Worm (Caenorhabditis elegans) whole organism, L4/young adult: ENCODE results near the gene C08F1.8.
"Not testable (repeated sequence)": the region's sequence is repeated elsewhere in the genome, so short reads cannot be mapped to it uniquely, and the experiment has no call there.

Experiments used
- W03F9.2 ChIP-seq: fragments of 150-350 bp; optimal IDR thresholded peaks from 2 replicates; lab custom pipeline; 2014; ENCODE audit warnings: missing biosample characterization, missing genetic modification characterization
- dao-5 ChIP-seq: sonication (generic microtip); optimal IDR thresholded peaks from 2 replicates; lab custom pipeline; 2016; ENCODE audit warnings: missing genotype, missing genetic modification characterization, moderate library complexity, missing compliant biosample characterization
- him-1 ChIP-seq: sonication (generic microtip); optimal IDR thresholded peaks from 2 replicates; lab custom pipeline; 2016; ENCODE audit warnings: missing genotype, missing genetic modification reagents, missing genetic modification characterization, missing compliant biosample characterization

C08F1.8 gene

DNA sequence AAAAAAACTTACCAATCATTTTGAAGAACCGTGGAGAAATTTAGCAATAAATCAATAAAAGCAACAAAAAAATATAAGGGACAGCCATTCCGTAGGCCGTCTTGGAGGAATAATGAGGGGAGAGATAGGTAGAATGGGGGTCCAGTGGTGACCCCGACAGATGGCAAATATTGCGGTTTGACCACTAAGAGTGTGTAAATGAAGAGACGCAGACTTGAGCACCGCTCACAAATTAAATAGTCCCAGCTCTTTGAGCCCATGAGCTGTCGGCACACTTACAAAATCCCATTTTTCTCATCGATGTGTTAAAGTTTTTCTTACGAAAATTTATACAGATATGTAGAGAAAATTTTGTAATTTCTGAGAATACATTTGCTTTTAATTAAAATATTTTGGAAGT lies 12.7 kb upstream of the C08F1.8 start, which contains the start of gene fbxa-3:
fbxa-3 (minus strand) TSS at position 101 of the 400 bp plus-strand sequence.
- TF ChIP-seq W03F9.2 (tag; lab: Kevin White, UChicago) (no peak), him-1 (tag; lab: Kevin White, UChicago) (no peak), dao-5 (tag; lab: Kevin White, UChicago) (no peak)

DNA sequence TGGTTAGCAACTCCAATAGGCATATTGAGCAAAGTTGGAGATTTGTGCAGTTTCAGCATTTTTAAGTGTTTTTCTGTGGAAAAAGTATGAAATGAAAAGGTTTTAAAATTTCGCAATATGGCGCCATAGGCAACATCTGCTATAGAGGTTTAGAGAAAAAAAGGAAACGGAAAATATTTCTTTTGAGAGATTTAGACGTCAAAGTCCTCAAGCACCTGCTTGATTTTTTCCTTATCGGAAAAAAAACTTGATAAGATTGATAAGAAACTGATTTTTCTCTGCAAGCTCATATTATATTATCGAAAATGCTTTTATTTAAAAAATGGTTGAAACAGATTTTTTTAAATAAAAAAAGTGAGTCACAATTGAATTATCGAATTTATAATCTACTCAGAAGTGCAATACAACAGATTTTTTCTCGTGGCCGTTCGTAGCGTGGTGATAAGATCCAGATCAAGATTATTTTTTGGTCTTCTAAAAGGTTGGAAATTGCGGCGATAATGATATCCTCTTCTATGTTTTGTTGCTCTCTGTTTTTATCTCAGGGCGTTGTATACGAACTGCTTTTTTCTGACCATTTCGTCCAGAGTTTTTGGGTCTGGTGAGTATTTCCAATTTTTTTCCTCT lies 11.9 kb upstream of the C08F1.8 start, which contains the start of gene fbxc-19:
fbxc-19 (plus strand) TSS at position 536 of the 627 bp plus-strand sequence.
- no peak for TF ChIP-seq him-1 (tag; lab: Kevin White, UChicago)
- peak; percentile 44 for TF ChIP-seq W03F9.2 (tag; lab: Kevin White, UChicago)
- TF ChIP-seq dao-5 (tag; lab: Kevin White, UChicago) = no peak

DNA sequence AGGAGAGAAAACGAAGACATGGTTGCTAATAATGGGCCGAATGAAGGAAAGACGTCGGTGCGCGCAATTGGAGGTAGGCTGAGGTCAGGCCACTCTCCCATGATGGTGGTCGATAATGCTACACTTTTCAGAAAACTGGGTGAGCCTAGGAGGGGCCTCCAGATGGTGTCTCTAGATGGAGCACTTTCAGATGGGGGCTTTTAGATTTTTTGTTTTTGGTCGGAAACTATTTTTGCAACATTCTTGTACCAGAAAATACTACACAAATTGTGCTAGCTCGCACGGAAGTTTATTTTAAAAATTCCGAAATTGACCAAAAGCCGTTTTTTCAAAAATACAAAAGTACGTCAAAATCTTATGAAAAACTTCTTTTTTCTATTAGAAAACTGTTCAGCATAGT lies 10.2 kb upstream of the C08F1.8 start, which contains the start of gene fbxb-10:
fbxb-10 (minus strand) TSS at position 101 of the 400 bp plus-strand sequence.
- TF ChIP-seq W03F9.2 (tag; lab: Kevin White, UChicago) = no peak
- TF ChIP-seq dao-5 (tag; lab: Kevin White, UChicago) = no peak
- TF ChIP-seq him-1 (tag; lab: Kevin White, UChicago) = no peak

DNA sequence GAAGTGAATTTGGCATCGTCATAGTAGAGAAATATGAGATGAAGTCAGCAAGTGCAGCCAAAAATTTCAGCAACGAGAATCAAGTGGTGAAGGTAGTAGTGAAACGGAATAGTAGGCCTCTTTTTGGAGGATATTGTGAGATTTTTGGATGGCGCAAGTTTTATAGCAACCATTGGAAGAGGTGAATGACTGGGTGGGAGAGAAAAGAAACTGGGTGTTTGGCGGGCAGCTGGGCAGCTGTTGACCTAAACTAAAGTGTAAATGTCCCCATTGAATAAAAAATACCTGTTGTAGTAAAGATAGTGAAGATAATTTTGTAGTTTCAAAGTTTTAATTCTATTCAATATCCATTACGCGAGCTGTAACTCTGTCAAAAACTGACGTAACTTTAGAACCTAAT lies 7.9 kb upstream of the C08F1.8 start:
- TF ChIP-seq dao-5 (tag; lab: Kevin White, UChicago) = no peak
- TF ChIP-seq him-1 (tag; lab: Kevin White, UChicago) = no peak

DNA sequence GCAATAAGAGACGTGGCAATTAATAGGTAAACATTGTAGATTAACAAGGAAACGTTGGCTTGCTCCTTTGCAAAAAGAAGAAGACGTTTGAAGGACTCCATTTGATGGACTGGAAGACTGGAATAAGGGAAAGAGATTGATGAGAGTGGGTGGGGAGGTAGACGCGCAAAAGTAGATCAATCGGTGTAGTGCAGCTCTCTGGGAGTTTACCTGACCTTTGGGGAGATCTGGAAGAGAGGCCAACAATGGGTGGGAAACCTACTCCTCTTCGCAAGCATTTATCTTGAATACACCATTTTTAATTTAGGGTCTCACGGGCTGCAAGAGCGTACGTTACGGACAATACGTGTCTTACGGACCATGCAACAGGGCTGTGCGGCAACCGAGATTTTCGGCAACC lies 1.8 kb downstream of the C08F1.8 start, which contains the start of gene C08F1.12:
C08F1.12 (minus strand) TSS at position 101 of the 400 bp plus-strand sequence.
- no peak for TF ChIP-seq W03F9.2 (tag; lab: Kevin White, UChicago)
- no peak for TF ChIP-seq him-1 (tag; lab: Kevin White, UChicago)
- TF ChIP-seq dao-5 (tag; lab: Kevin White, UChicago) = no peak

DNA sequence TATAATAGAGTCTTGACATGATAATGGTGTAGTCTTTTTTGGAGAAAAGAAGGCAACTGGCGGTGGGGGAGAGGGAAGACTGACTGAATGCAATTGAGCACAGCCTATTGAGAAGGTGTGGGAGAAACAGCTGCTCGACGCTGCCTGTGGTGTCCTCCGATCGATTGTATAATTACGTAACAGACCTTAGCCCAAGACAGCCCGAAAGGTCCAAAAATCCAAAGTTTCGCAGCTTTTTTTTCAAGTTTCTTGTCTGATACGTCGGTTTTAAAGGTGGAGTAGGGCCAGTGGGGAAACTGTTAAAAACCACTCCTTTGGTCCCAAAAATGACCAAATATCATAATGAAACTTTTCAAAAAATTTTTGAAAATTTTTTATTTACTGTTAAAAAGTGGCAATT lies 20.0 kb downstream of the C08F1.8 start, which contains the start of the genes C08F1.6 and fbxb-13:
C08F1.6 (minus strand) TSS at position 101 of the 400 bp plus-strand sequence.
fbxb-13 (plus strand) TSS at position 191 of the 400 bp plus-strand sequence.
- TF ChIP-seq him-1 (tag; lab: Kevin White, UChicago) = no peak
- no peak for TF ChIP-seq W03F9.2 (tag; lab: Kevin White, UChicago)
- TF ChIP-seq dao-5 (tag; lab: Kevin White, UChicago) = no peak

DNA sequence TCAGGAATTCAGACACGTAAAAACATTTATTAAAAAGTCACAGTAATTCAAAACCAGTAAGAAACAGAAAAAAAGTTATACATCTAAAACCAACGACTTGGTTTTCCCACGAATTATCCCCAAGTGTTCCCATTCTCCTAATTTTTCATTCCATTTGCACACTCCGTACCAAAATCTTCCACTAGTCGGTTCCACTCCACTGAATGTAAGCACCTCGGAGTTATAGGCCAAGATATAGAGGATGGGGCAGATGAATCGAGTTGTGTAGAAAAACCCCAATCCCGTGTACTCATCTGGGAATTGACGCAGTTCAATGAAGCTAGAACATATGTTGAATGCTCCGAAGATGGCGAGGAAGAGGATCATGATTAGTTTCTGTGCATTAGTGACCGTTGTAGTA lies 20.9 kb downstream of the C08F1.8 start:
- TF ChIP-seq W03F9.2 (tag; lab: Kevin White, UChicago) (no peak), him-1 (tag; lab: Kevin White, UChicago) (no peak), dao-5 (tag; lab: Kevin White, UChicago) (no peak)

DNA sequence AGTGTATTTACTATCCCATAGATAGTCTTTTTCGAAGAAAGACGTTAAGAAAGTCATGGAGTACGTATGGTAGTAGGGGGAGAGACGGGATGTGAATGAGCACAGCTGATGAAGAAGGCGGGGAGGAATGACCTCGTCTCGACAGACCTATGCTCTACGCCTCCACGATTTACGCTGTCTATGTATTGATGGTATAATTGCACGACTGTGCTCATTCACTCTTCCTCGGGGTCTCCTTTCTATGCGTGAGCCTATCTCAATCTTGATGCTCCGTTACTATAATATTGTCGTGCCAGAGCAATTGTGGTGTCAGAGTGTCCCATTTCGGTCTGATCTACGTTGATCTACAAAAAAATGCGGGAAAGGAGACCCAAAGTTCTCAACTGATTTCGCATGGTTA lies 21.9 kb downstream of the C08F1.8 start, which contains the start of gene C08F1.10:
C08F1.10 (minus strand) TSS at position 101 of the 400 bp plus-strand sequence.
- no peak for TF ChIP-seq W03F9.2 (tag; lab: Kevin White, UChicago)
- TF ChIP-seq dao-5 (tag; lab: Kevin White, UChicago) = no peak
- TF ChIP-seq him-1 (tag; lab: Kevin White, UChicago) = no peak

DNA sequence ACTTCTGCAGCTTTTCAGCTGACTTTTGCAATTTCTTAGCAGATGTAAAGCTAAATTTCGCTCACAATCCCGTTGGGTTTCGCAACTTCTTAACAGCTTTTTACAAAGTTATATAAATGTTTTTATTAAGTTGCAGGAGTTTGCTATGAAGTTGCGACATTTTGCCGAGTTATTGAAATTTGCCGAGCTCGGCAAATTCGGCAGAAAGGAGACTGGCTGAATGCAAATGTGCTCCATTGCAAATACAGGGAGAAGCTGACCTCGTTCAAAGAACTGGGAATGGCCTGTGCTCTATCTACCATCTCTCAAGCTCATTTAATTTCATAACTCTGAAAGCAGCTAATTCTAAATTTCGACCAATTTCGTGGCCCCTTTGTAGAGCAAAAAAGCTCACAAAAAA lies 23.3 kb downstream of the C08F1.8 start, which contains the start of gene C08F1.11:
C08F1.11 (minus strand) TSS at position 101 of the 400 bp plus-strand sequence.
- TF ChIP-seq dao-5 (tag; lab: Kevin White, UChicago) = no peak
- TF ChIP-seq W03F9.2 (tag; lab: Kevin White, UChicago) = no peak
- no peak for TF ChIP-seq him-1 (tag; lab: Kevin White, UChicago)

DNA sequence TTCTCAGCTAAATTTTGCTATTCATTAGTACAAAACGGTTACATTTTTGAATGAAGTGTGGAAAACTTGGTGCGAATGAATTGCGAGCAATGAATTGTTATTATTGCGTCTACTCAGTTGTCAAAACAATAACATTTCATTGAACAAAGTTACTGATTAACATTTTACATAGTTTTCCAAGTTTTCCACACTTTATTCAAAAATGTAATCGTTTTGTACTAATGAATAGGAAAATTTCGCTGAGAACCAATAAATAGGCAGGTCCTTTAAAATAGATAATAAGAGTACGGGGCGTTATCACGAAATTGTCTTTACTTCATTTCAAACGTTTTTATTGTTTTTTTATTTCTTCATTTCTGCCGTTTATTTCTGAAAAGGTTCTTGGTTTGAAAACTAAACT lies 25.6 kb downstream of the C08F1.8 start, which contains the start of gene math-4:
math-4 (minus strand) TSS at position 101 of the 400 bp plus-strand sequence.
- TF ChIP-seq him-1 (tag; lab: Kevin White, UChicago) (no peak), W03F9.2 (tag; lab: Kevin White, UChicago) (no peak), dao-5 (tag; lab: Kevin White, UChicago) (no peak)

DNA sequence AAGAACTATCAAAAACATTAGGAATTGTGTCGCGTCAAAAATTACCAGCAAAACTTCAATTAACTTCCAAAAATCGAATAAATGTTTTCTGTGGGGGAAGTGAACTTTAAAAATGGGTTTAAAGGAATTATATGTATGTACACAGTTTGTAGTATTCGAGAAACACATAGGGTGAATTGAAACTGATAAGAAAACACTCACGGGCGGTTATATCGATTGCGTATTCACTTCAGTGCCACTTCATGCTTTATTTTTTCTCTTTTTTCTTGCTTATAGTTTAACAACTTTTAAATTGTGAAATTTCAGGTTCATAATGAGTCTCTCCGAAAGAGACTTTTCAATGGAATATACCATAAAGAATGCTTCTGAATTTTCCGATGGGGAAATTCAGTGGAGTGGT lies 32.9 kb downstream of the C08F1.8 start, which contains the start of gene F36H5.14:
F36H5.14 (plus strand) TSS at position 301 of the 400 bp plus-strand sequence.
- TF ChIP-seq him-1, W03F9.2, dao-5 (tag; lab: Kevin White, UChicago): not testable (repeated sequence)

DNA sequence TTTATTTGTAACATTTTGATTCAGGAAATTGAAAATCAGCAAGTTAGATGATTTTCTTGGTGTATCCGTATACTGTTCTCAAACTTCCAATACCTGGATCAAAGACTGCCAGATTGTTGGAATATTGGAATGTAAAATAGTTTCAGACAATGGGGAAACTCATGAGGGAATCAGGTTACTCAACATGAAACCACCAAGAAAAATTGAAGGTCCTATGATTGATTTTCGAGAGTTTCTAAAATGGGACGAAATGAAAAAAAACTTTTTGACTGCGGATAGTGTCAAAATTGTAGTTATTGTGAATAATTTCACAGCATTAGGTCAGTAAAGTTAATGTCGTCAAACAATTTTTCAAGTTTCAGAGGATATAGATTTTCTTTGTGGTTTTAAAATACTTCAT lies 36.3 kb downstream of the C08F1.8 start, which contains the start of gene math-3:
math-3 (plus strand) TSS at position 301 of the 400 bp plus-strand sequence.
- TF ChIP-seq him-1 (tag; lab: Kevin White, UChicago) (no peak), dao-5 (tag; lab: Kevin White, UChicago) (no peak), W03F9.2 (tag; lab: Kevin White, UChicago) (no peak)

DNA sequence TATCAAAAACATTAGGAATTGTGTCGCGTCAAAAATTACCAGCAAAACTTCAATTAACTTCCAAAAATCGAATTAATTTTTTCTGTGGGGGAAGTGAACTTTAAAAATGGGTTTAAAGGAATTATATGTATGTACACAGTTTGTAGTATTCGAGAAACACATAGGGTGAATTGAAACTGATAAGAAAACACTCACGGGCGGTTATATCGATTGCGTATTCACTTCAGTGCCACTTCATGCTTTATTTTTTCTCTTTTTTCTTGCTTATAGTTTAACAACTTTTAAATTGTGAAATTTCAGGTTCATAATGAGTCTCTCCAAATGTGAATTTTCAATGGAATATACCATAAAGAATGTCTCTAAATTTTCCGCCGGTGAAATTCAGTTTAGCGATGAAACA lies 36.8 kb downstream of the C08F1.8 start, which contains the start of gene math-26:
math-26 (plus strand) TSS at position 301 of the 400 bp plus-strand sequence.
- not testable (repeated sequence) for TF ChIP-seq him-1, W03F9.2, dao-5 (tag; lab: Kevin White, UChicago)
